Worm (Caenorhabditis elegans) whole organism, L4 larva: ENCODE data around the gene pqn-96.

Experiments
- D1046.2 ChIP-seq: fragments of 200-800 bp; sonication (Bioruptor generic); IDR thresholded peaks from 2 replicates; pipeline ENCODE4 v1.3.6; 2022; ENCODE audit warnings: missing genetic modification characterization, missing compliant biosample characterization
- F26F4.8 ChIP-seq: fragments of 200-800 bp; sonication (Bioruptor generic); conservative IDR thresholded peaks from 2 replicates; pipeline ENCODE4 v1.3.6; 2022; ENCODE audit warnings: missing genetic modification characterization, missing compliant biosample characterization
- F37D6.2 ChIP-seq: sonication (generic microtip); optimal IDR thresholded peaks from 2 replicates; lab custom pipeline; 2016; ENCODE audit warnings: mild to moderate bottlenecking, missing genetic modification characterization, missing compliant biosample characterization
- F49E8.2 ChIP-seq: sonication (generic microtip); optimal IDR thresholded peaks from 2 replicates; lab custom pipeline; 2016; ENCODE audit warnings: missing compliant biosample characterization, mild to moderate bottlenecking, missing genetic modification characterization, borderline replicate concordance
- T20F7.1 ChIP-seq: fragments of 200-800 bp; sonication (Bioruptor generic); optimal IDR thresholded peaks from 2 replicates; lab custom pipeline; 2018; ENCODE audit warnings: mild to moderate bottlenecking, missing genetic modification characterization, missing compliant biosample characterization
- T26A8.4 ChIP-seq: fragments of 200-800 bp; sonication (Bioruptor generic); IDR thresholded peaks from 2 replicates; pipeline ENCODE4 v1.3.6; 2022; ENCODE audit warnings: missing genetic modification characterization, missing compliant biosample characterization
- Y105C5A.15 ChIP-seq: fragments of 200-800 bp; sonication (Bioruptor generic); IDR thresholded peaks from 2 replicates; pipeline ENCODE4 v1.3.6; 2022; ENCODE audit warnings: missing genetic modification characterization, missing compliant biosample characterization
- Y48G9A.11 ChIP-seq: fragments of 200-800 bp; sonication (Bioruptor generic); IDR thresholded peaks from 2 replicates; pipeline ENCODE4 v1.3.6; 2022; ENCODE audit warnings: missing genetic modification reagents, missing genetic modification characterization, missing compliant biosample characterization
- Y5F2A.4 ChIP-seq: fragments of 200-800 bp; sonication (Bioruptor generic); optimal IDR thresholded peaks from 2 replicates; lab custom pipeline; 2018; ENCODE audit warnings: mild to moderate bottlenecking, missing genetic modification characterization, missing compliant biosample characterization
- ama-1 ChIP-seq: fragments of 150-350 bp; optimal IDR thresholded peaks from 2 replicates; lab custom pipeline; 2014; ENCODE audit warnings: inconsistent platforms, mixed read lengths
- arid-1 ChIP-seq: fragments of 200-800 bp; sonication (Bioruptor generic); conservative IDR thresholded peaks from 2 replicates; pipeline ENCODE4 v1.3.6; 2022; ENCODE audit warnings: missing genetic modification reagents, missing genetic modification characterization, missing compliant biosample characterization
- ceh-28 ChIP-seq: fragments of 150-350 bp; optimal IDR thresholded peaks from 2 replicates; lab custom pipeline; 2014; ENCODE audit warnings: missing biosample characterization, missing genetic modification reagents, missing genetic modification characterization
- ceh-82 ChIP-seq: sonication (generic microtip); optimal IDR thresholded peaks from 2 replicates; lab custom pipeline; 2017; ENCODE audit warnings: missing biosample characterization, missing genetic modification characterization
- ctbp-1 ChIP-seq: fragments of 200-800 bp; sonication (Bioruptor generic); IDR thresholded peaks from 2 replicates; pipeline ENCODE4 v1.3.6; 2022; ENCODE audit warnings: missing genetic modification reagents, missing genetic modification characterization, missing compliant biosample characterization
- daf-12 ChIP-seq: fragments of 150-350 bp; optimal IDR thresholded peaks from 2 replicates; lab custom pipeline; 2014; ENCODE audit warnings: missing biosample characterization, missing genetic modification reagents, missing genetic modification characterization
- dmd-6 ChIP-seq: fragments of 200-800 bp; sonication (Bioruptor generic); IDR thresholded peaks from 2 replicates; pipeline ENCODE4 v1.3.6; 2022; ENCODE audit warnings: missing genetic modification reagents, missing genetic modification characterization, missing compliant biosample characterization
- dmd-9 ChIP-seq: fragments of 200-800 bp; sonication (Bioruptor generic); IDR thresholded peaks from 2 replicates; pipeline ENCODE4 v1.3.6; 2022; ENCODE audit warnings: missing genetic modification reagents, missing genetic modification characterization, missing compliant biosample characterization
- duxl-1 ChIP-seq: sonication (generic microtip); optimal IDR thresholded peaks from 2 replicates; lab custom pipeline; 2016; ENCODE audit warnings: mild to moderate bottlenecking, missing genetic modification characterization, moderate library complexity, missing compliant biosample characterization; ENCODE audit not compliant: poor library complexity
- egl-27 ChIP-seq: sonication (generic microtip); optimal IDR thresholded peaks from 3 replicates; lab custom pipeline; 2017; ENCODE audit warnings: missing biosample characterization, missing genetic modification reagents, missing genetic modification characterization
- hlh-11 ChIP-seq: fragments of 200-800 bp; sonication (Bioruptor generic); optimal IDR thresholded peaks from 2 replicates; lab custom pipeline; 2018; ENCODE audit warnings: mild to moderate bottlenecking, missing genetic modification characterization, missing compliant biosample characterization
- hlh-30 ChIP-seq: sonication (generic microtip); optimal IDR thresholded peaks from 2 replicates; lab custom pipeline; 2017; ENCODE audit warnings: antibody characterized with exemption, mild to moderate bottlenecking, missing genetic modification characterization, missing compliant biosample characterization; ENCODE audit not compliant: insufficient read depth
- hmg-1.1 ChIP-seq: fragments of 200-800 bp; sonication (Bioruptor generic); IDR thresholded peaks from 2 replicates; pipeline ENCODE4 v1.3.6; 2022; ENCODE audit warnings: missing genetic modification reagents, missing genetic modification characterization, missing compliant biosample characterization
- lim-7 ChIP-seq: fragments of 200-800 bp; sonication (Bioruptor generic); IDR thresholded peaks from 2 replicates; pipeline ENCODE4 v1.3.6; 2022; ENCODE audit warnings: missing genetic modification characterization, missing compliant biosample characterization
- lin-29 ChIP-seq: fragments of 200-800 bp; sonication (Bioruptor generic); IDR thresholded peaks from 2 replicates; pipeline ENCODE4 v1.3.6; 2022; ENCODE audit warnings: missing genetic modification reagents, missing genetic modification characterization, missing compliant biosample characterization
- lin-39 ChIP-seq: fragments of 150-350 bp; optimal IDR thresholded peaks from 2 replicates; lab custom pipeline; 2014; ENCODE audit warnings: missing biosample characterization, missing genetic modification reagents, missing genetic modification characterization
- madf-5 ChIP-seq, 2 experiments: fragments of 200-800 bp; sonication (Bioruptor generic); IDR thresholded peaks; 2 replicates each; pipeline ENCODE4 v1.3.6; 2022; ENCODE audit warnings: missing compliant biosample characterization in 2 of 2, missing genetic modification characterization in 2 of 2
- mdt-29 ChIP-seq: fragments of 200-800 bp; sonication (Bioruptor generic); IDR thresholded peaks from 2 replicates; pipeline ENCODE4 v1.3.6; 2022; ENCODE audit warnings: missing genetic modification reagents, missing genetic modification characterization, missing compliant biosample characterization
- mep-1 ChIP-seq: fragments of 150-350 bp; sonication (generic microtip); optimal IDR thresholded peaks from 3 replicates; lab custom pipeline; 2014; ENCODE audit warnings: missing biosample characterization, missing genetic modification characterization
- mes-2 ChIP-seq: sonication (generic microtip); optimal IDR thresholded peaks from 2 replicates; lab custom pipeline; 2016; ENCODE audit warnings: missing genotype, mild to moderate bottlenecking, missing genetic modification characterization, missing compliant biosample characterization; ENCODE audit not compliant: poor library complexity, severe bottlenecking
- mxl-2 ChIP-seq: fragments of 200-800 bp; sonication (Bioruptor generic); conservative IDR thresholded peaks from 2 replicates; pipeline ENCODE4 v1.3.6; 2022; ENCODE audit warnings: missing genetic modification reagents, missing genetic modification characterization, missing compliant biosample characterization
- mxl-3 ChIP-seq: fragments of 200-800 bp; sonication (Bioruptor generic); optimal IDR thresholded peaks from 2 replicates; lab custom pipeline; 2018; ENCODE audit warnings: mild to moderate bottlenecking, missing genetic modification characterization, missing compliant biosample characterization
- nhr-102 ChIP-seq: sonication (generic microtip); optimal IDR thresholded peaks from 2 replicates; lab custom pipeline; 2016; ENCODE audit warnings: mild to moderate bottlenecking, missing genetic modification characterization, moderate library complexity, missing compliant biosample characterization
- nhr-111 ChIP-seq: fragments of 200-800 bp; sonication (Bioruptor generic); optimal IDR thresholded peaks from 2 replicates; lab custom pipeline; 2018; ENCODE audit warnings: mild to moderate bottlenecking, missing genetic modification characterization, missing compliant biosample characterization
- nhr-25 ChIP-seq: sonication (generic microtip); optimal IDR thresholded peaks from 2 replicates; lab custom pipeline; 2017; ENCODE audit warnings: missing genetic modification characterization, mild to moderate bottlenecking, missing compliant biosample characterization, antibody characterized with exemption, moderate library complexity, borderline replicate concordance; ENCODE audit not compliant: insufficient read depth
- nhr-41 ChIP-seq: fragments of 200-800 bp; sonication (Bioruptor generic); IDR thresholded peaks from 2 replicates; pipeline ENCODE4 v1.3.6; 2022; ENCODE audit warnings: missing genetic modification reagents, missing genetic modification characterization, missing compliant biosample characterization
- nhr-48 ChIP-seq: sonication (generic microtip); optimal IDR thresholded peaks from 2 replicates; lab custom pipeline; 2016; ENCODE audit warnings: mild to moderate bottlenecking, missing genetic modification characterization, missing compliant biosample characterization
- nhr-6 ChIP-seq: fragments of 150-350 bp; optimal IDR thresholded peaks from 2 replicates; lab custom pipeline; 2014; ENCODE audit warnings: missing biosample characterization, missing genetic modification characterization
- php-3 ChIP-seq: fragments of 200-800 bp; sonication (Bioruptor generic); IDR thresholded peaks from 2 replicates; pipeline ENCODE4 v1.3.6; 2022; ENCODE audit warnings: missing genetic modification reagents, missing genetic modification characterization, missing compliant biosample characterization
- saeg-2 ChIP-seq: fragments of 200-800 bp; sonication (Bioruptor generic); IDR thresholded peaks from 2 replicates; pipeline ENCODE4 v1.3.6; 2022; ENCODE audit warnings: missing genetic modification reagents, missing genetic modification characterization, missing compliant biosample characterization
- sdz-12 ChIP-seq: fragments of 200-800 bp; sonication (Bioruptor generic); optimal IDR thresholded peaks from 2 replicates; lab custom pipeline; 2018; ENCODE audit warnings: mild to moderate bottlenecking, missing genetic modification characterization, missing compliant biosample characterization
- snpc-1.2 ChIP-seq: fragments of 200-800 bp; sonication (Bioruptor generic); IDR thresholded peaks from 2 replicates; pipeline ENCODE4 v1.3.6; 2022; ENCODE audit warnings: missing genetic modification reagents, missing genetic modification characterization, missing compliant biosample characterization
- zag-1 ChIP-seq: fragments of 150-350 bp; optimal IDR thresholded peaks from 2 replicates; lab custom pipeline; 2014; ENCODE audit warnings: missing biosample characterization, missing genetic modification characterization
- zfp-3 ChIP-seq: fragments of 200-800 bp; sonication (Bioruptor generic); conservative IDR thresholded peaks from 2 replicates; pipeline ENCODE4 v1.3.6; 2022; ENCODE audit warnings: missing genetic modification reagents, missing genetic modification characterization, missing compliant biosample characterization
- zip-11 ChIP-seq: fragments of 200-800 bp; sonication (Bioruptor generic); IDR thresholded peaks from 2 replicates; pipeline ENCODE4 v1.3.6; 2022; ENCODE audit warnings: missing genetic modification characterization, missing compliant biosample characterization
- ztf-11 ChIP-seq: fragments of 150-350 bp; optimal IDR thresholded peaks from 2 replicates; lab custom pipeline; 2014; ENCODE audit warnings: missing biosample characterization, missing genetic modification characterization

The pqn-96 gene

DNA sequence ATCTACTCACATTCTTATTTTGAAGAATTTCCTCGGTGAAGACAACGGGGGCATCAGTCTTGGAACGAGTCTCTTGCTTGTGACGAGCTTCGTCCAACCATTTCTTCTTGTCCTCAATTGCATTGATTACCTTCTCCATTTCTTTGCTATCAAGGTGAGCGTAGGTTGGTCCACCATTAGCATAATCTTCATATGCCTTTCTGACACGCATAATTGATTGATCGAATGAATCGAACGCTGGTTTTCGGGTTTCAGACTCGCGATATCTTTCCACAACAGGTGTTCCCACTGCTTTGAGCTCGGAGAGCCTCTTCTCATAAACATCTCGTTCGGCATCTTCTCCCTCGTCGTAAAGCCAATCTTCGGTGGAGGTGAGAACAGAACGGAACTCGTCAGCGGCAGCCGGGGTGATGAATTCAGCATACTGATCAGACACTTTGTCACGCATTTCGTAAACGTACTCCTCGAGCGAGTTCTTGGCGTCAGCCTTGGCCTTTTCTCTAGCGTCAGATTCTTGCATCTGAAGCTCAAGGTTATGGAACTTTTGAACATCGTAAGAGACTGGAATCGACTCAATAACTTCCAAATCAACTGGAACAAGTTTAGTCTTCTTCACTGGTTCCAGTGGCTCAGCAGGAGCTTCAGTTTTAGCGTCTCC lies 5.3 kb upstream of the pqn-96 start (continued):
- no peak for TF ChIP-seq daf-12 (tag; lab: Kevin White, UChicago)
- TF ChIP-seq saeg-2 (GFP tag; lab: Robert Waterston, UW) = no peak
- TF ChIP-seq dmd-9 = no peak
- TF ChIP-seq egl-27 (tag; lab: Kevin White, UChicago) = no peak
- no peak for TF ChIP-seq F49E8.2 (tag; lab: Kevin White, UChicago)
- TF ChIP-seq sdz-12 (GFP tag; lab: Kevin White, UChicago) = no peak
- TF ChIP-seq zag-1 (tag; lab: Kevin White, UChicago) = no peak
- no peak for TF ChIP-seq zip-11 (GFP tag; lab: Robert Waterston, UW)
- TF ChIP-seq ceh-28 (tag; lab: Kevin White, UChicago) = no peak
- no peak for TF ChIP-seq duxl-1 (tag; lab: Kevin White, UChicago)
- 0 out of 2 replicates have a peak, but pooled peaks have one; percentile 19 for TF ChIP-seq Y105C5A.15 (GFP tag; lab: Robert Waterston, UW)
- no peak for TF ChIP-seq mdt-29 (GFP tag; lab: Robert Waterston, UW)

DNA sequence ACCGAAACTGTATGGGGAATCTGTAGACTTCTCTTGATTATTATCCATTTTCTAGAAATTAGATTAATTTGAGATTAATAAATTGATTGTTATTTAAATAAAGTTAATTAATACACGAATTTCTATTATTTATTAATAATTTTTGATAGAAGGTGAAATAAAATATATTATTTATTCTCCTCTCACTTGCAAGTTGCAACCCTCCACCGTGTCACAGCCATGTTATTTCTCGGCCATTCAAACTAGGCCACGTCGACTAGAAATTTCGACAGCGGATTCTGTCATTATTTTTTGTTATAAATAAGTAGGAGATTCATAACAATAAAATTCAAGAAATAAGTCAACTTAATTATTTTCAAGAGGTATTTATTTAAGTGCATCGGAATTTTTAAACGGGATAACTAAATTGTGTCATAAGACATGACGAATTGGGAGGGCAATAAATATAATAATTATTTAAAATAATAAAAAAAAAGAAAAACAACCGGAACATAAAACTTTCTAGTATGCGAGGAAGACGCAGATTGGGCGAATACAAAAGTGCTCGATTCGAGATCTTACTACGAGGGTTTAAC lies 4.4 kb upstream of the pqn-96 start, which contains the start of gene ufbp-1:
Gene ufbp-1, minus strand, starts transcription at position 51 of the 575 bp plus-strand sequence.
- TF ChIP-seq ctbp-1 (GFP tag; lab: Robert Waterston, UW) (peak; percentile 82), hlh-11 (peak; percentile 83), zfp-3 (GFP tag; lab: Robert Waterston, UW) (peak; percentile 96), T26A8.4 (peak; percentile 87; the same call in 1 of the 2 replicates), mxl-3 (GFP tag; lab: Kevin White, UChicago) (peak; percentile 49), php-3 (GFP tag; lab: Robert Waterston, UW) (peak; percentile 79), mes-2 (tag; lab: Kevin White, UChicago) (peak; percentile 85), nhr-111 (GFP tag; lab: Kevin White, UChicago) (peak; percentile 34), lin-39 (tag; lab: Kevin White, UChicago) (no peak), zip-11 (GFP tag; lab: Robert Waterston, UW) (0 out of 2 replicates have a peak, but pooled peaks have one; percentile 77), F26F4.8 (GFP tag; lab: Robert Waterston, UW) (no peak), madf-5 (GFP tag; IDR thresholded peaks at IDR 0.05; lab: Robert Waterston, UW) (peak in 1 of 2 experiments; percentile 24; a peak in 2 of 4 replicates), hmg-1.1 (GFP tag; lab: Robert Waterston, UW) (peak; percentile 70), ceh-82 (tag; lab: Kevin White, UChicago) (no peak), nhr-48 (tag; lab: Kevin White, UChicago) (peak; percentile 18), ztf-11 (tag; lab: Kevin White, UChicago) (no peak), lim-7 (GFP tag; lab: Robert Waterston, UW) (peak; percentile 81), nhr-6 (peak; percentile 52), D1046.2 (GFP tag; lab: Robert Waterston, UW) (no peak), mep-1 (peak; percentile 96), Y5F2A.4 (GFP tag; lab: Kevin White, UChicago) (peak; percentile 77), sdz-12 (GFP tag; lab: Kevin White, UChicago) (peak; percentile 87), nhr-41 (GFP tag; lab: Robert Waterston, UW) (peak; percentile 78; the same call in 1 of the 2 replicates), snpc-1.2 (peak; percentile 70), T20F7.1 (GFP tag; lab: Kevin White, UChicago) (peak; percentile 87), F37D6.2 (peak; percentile 8), Y105C5A.15 (GFP tag; lab: Robert Waterston, UW) (no peak), arid-1 (GFP tag; lab: Robert Waterston, UW) (peak; percentile 82), dmd-6 (GFP tag; lab: Robert Waterston, UW) (peak; percentile 51; the same call in 1 of the 2 replicates), lin-29 (GFP tag; lab: Robert Waterston, UW) (peak; percentile 41; the same call in 1 of the 2 replicates), ama-1 (lab: Kevin White, UChicago) (peak; percentile 65), nhr-25 (tag; lab: Kevin White, UChicago) (no peak), nhr-102 (peak; percentile 68), egl-27 (tag; lab: Kevin White, UChicago) (no peak), mxl-2 (GFP tag; lab: Robert Waterston, UW) (no peak), Y48G9A.11 (GFP tag; lab: Robert Waterston, UW) (peak; percentile 79), daf-12 (tag; lab: Kevin White, UChicago) (no peak), hlh-30 (peak; percentile 34), mdt-29 (GFP tag; lab: Robert Waterston, UW) (0 out of 2 replicates have a peak, but pooled peaks have one; percentile 38)
